Worm (Caenorhabditis elegans) whole organism, early embryonic: ENCODE results near the gene eif-1.

Experiments
- ama-1 ChIP-seq: fragments of 150-350 bp; optimal IDR thresholded peaks from 2 replicates; lab custom pipeline; 2014
- ceh-13 ChIP-seq: fragments of 200-800 bp; sonication (Bioruptor generic); optimal IDR thresholded peaks from 2 replicates; lab custom pipeline; 2018; ENCODE audit warnings: mild to moderate bottlenecking, missing genetic modification characterization, missing compliant biosample characterization
- hmg-4 ChIP-seq: fragments of 200-800 bp; sonication (Bioruptor generic); optimal IDR thresholded peaks from 2 replicates; lab custom pipeline; 2018; ENCODE audit warnings: mild to moderate bottlenecking, missing genetic modification characterization, missing compliant biosample characterization
- scrt-1 ChIP-seq: fragments of 200-800 bp; sonication (Bioruptor generic); IDR thresholded peaks from 2 replicates; pipeline ENCODE4 v1.3.6; 2022; ENCODE audit warnings: missing genetic modification characterization, missing compliant biosample characterization

- TF ChIP-seq hmg-4 (GFP tag; lab: Kevin White, UChicago) (no peak), scrt-1 (GFP tag; lab: Robert Waterston, UW) (no peak), ceh-13 (GFP tag; lab: Kevin White, UChicago) (no peak), ama-1 (lab: Kevin White, UChicago) (no peak)
These were observed 40.1 kb downstream of the eif-1 start, which contains the start of gene ndx-3 for ce11 chrII:4953289-4953688.
